Worm (Caenorhabditis elegans): ENCODE results near the gene Y46G5A.28.

ce11 chrII:12816412-12817146 is 33.6 kb upstream of the Y46G5A.28 start, which contains the start of gene acl-7:
- TF ChIP-seq aly-1 (tag; optimal IDR thresholded peaks at IDR 0.05) (no peak), hnd-1 (tag; optimal IDR thresholded peaks at IDR 0.05) (no peak), ama-1 (optimal IDR thresholded peaks at IDR 0.05) (no peak), scrt-1 (GFP tag; IDR thresholded peaks at IDR 0.05) (no peak), hmg-4 (GFP tag; optimal IDR thresholded peaks at IDR 0.05) (no peak), ets-7 (tag; optimal IDR thresholded peaks at IDR 0.05) (no peak), F13C5.2 (tag; optimal IDR thresholded peaks at IDR 0.05) (no peak), tbx-11 (GFP tag; IDR thresholded peaks at IDR 0.05) (no peak), pes-1 (GFP tag; IDR thresholded peaks at IDR 0.05) (no peak)

Measured in whole organism, early embryonic.